Worm (Caenorhabditis elegans): Measurements from ENCODE around the gene R11F4.2.

The R11F4.2 gene

DNA sequence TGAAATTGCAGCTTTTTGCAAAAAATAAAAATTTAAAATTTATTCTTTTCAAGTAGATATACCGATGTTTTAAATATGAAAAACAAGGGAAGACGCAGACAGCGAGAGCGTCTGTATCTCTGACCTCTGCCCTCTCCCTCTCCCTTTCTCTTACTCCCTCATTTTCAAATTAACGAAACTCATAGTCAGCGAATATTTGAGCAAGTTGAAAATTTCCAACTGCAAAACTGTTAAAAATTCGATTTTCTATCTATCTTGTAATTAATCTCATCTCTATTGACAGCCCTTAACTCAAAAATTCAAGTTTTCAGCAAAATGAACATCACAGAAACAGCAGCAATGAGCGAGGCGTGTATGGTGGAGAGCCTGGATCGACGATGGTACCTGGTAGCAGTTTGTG lies at the start of gene R11F4.2:
R11F4.2 (plus strand) TSS at position 301 of the 400 bp plus-strand sequence.
- no peak for TF ChIP-seq unc-62 (GFP tag; optimal IDR thresholded peaks at IDR 0.05)

DNA sequence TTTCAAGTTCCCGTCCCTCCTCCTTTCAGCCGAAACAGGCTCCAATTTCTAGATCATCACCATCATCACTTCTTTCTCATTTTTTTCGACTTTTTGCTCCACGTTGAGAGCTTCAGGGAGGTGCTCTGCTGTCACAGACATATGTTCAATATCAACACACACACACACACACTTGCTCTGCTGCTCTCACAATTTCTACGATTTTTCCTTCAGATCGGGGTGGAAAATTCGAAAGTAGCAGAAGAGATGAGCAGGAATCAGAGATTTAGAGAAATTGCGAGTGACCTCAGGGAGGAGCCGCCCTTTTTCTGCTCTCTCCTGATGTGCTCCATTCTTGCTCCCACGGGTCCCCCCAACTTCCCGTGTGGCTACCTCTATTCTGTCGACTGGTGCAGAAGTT lies 44.3 kb upstream of the R11F4.2 start, which contains the start of gene pqn-48:
pqn-48 (plus strand) TSS at position 344 of the 400 bp plus-strand sequence.
- TF ChIP-seq unc-62 (GFP tag; optimal IDR thresholded peaks at IDR 0.05), result no peak

DNA sequence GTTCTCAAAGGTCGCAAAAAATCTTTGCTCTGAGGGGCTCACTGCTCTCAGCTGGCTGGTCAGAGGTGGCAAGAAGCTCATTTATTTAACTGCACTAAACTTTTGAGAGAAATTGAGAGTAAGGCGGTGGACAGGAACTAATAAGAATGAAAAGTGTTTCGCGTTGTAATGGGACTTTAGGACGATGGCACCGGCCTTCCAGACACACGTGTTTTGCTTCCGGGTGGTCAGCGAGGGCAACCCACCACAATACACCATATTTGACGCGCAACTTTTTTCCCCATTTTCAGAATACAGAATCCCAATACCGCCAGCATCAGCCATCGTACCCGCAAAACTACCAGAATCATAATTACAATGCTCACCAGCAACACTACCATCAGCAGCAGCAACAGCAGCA lies 42.8 kb upstream of the R11F4.2 start:
- TF ChIP-seq unc-62 (GFP tag; optimal IDR thresholded peaks at IDR 0.05), result no peak

DNA sequence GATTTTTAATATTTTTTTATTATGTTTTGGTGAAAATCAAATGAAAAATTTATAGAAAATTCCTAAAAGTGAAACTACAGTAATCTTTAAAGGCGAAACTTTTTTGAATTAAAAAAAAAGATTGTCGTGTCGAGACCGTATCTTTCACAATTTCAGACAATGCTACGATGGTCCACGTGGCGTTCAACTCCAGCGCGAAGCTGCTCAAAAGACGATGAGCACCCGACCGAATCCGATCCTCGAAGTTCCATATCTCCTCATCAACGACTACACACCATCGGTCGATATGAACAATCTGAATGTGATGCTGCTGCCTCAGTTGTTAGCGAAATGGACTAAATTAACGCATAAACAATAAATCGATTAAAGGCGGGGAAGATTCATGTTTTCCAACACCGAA lies 40.2 kb upstream of the R11F4.2 start:
- TF ChIP-seq unc-62 (GFP tag; optimal IDR thresholded peaks at IDR 0.05), result no peak

ce11 chrII:4044349-4044748 lies 38.5 kb upstream of the R11F4.2 start, which contains the start of gene rpn-11:
Gene rpn-11, minus strand, starts transcription at chrII:4044546.
- TF ChIP-seq unc-62 (GFP tag; optimal IDR thresholded peaks at IDR 0.05), result no peak

DNA sequence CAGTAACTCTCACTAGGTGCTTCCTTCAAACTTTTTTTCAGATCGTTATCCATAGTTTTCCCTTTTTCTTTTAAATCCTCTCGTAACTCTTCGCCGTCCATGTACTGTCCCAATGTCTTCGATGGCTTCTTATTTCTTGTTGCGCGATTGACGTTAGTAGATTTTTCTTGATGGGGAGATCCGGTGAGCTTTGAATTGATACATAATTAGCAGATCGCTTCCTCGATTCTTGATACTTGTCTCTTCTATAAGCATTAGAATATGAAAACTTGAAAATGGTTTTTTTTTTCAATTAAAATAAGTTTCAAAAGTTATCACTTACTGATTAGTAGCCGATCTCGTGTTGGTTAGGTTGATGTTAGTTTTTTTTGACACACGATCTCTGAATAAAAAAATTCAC lies 37.5 kb upstream of the R11F4.2 start, which contains the start of gene K07D4.2:
K07D4.2 (minus strand) TSS at position 101 of the 400 bp plus-strand sequence.
- no peak for TF ChIP-seq unc-62 (GFP tag; optimal IDR thresholded peaks at IDR 0.05)

- no peak for TF ChIP-seq unc-62 (GFP tag; optimal IDR thresholded peaks at IDR 0.05)
Observed at ce11 chrII:4062477-4062876, 20.4 kb upstream of the R11F4.2 start, which contains the start of gene gadr-4. Gene gadr-4, minus strand, starts transcription at chrII:4062577.

ce11 chrII:4063997-4064396 lies 18.9 kb upstream of the R11F4.2 start, which contains the start of gene fbxb-118:
Gene fbxb-118, minus strand, starts transcription at chrII:4064097.
- TF ChIP-seq unc-62 (GFP tag; optimal IDR thresholded peaks at IDR 0.05), result no peak

- no peak for TF ChIP-seq unc-62 (GFP tag; optimal IDR thresholded peaks at IDR 0.05)
Observed at ce11 chrII:4067258-4067657, 15.6 kb upstream of the R11F4.2 start, which contains the start of gene W06A11.1. Gene W06A11.1, plus strand, starts transcription at chrII:4067558.

DNA sequence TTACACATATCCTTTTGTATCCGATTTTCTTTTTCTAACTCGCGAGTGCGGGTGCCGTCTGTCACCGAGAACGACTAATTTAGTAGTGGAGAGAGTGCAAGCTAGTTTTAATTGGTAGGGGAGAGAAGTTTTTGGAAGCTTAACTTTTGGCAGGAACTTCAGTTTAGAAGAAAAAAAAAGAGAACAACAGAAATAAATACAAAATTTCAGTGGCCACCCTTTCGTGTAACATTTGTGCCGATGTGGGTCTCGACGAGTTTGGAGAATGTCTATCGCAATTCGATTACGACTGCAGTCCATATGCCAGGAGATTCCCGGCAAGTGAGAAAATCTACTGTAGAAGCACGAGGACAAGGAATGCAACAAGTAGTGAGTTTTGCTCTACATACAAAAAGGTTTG lies 14.7 kb upstream of the R11F4.2 start:
- TF ChIP-seq unc-62 (GFP tag; optimal IDR thresholded peaks at IDR 0.05), result no peak

- no peak for TF ChIP-seq unc-62 (GFP tag; optimal IDR thresholded peaks at IDR 0.05)
Observed at ce11 chrII:4071075-4071474, 11.8 kb upstream of the R11F4.2 start.

- no peak for TF ChIP-seq unc-62 (GFP tag; optimal IDR thresholded peaks at IDR 0.05)
Observed at ce11 chrII:4074710-4075109, 8.1 kb upstream of the R11F4.2 start.

ce11 chrII:4081141-4081540 lies 1.7 kb upstream of the R11F4.2 start:
- no peak for TF ChIP-seq unc-62 (GFP tag; optimal IDR thresholded peaks at IDR 0.05)

DNA sequence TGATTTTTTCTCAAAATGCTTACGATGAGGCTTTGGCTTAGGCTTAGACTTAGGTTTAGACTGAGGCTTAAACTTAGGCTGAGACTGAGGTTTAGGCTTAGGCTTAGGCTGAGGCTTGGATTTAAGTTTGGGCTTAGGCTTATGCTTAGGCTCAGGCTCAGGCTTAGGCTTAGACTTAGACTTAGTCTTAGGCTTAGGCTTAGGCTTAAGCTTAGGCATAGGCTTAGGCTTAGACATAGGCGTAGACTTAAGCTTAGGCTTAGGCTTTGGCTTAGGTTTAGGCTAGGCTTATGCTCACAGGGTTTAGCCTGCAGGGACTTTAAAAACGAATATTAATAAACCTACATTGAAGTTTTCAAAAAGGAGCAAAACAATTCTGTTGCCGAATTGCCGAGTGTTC lies 963 bp upstream of the R11F4.2 start:
- no peak for TF ChIP-seq unc-62 (GFP tag; optimal IDR thresholded peaks at IDR 0.05)

DNA sequence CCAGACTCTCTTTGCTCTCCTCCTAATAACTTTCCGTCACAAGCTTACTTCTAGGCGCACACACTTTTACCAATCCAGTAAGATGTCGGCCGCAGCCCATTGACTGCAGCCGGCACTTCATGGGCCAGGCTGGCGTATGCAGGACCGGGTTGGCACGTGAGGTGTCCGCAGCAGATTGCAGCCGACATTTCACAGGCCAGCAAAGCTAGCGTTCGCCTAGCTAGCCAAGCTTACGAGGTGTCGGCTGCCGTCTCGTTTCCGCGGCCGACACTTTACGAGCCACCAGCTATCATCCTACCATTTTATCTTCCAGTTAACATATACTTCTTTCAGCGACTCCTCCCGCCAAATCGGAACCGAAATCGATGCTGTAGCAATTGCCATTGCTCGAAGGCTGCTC lies 2.7 kb downstream of the R11F4.2 start:
- TF ChIP-seq unc-62 (GFP tag; optimal IDR thresholded peaks at IDR 0.05), result no peak

DNA sequence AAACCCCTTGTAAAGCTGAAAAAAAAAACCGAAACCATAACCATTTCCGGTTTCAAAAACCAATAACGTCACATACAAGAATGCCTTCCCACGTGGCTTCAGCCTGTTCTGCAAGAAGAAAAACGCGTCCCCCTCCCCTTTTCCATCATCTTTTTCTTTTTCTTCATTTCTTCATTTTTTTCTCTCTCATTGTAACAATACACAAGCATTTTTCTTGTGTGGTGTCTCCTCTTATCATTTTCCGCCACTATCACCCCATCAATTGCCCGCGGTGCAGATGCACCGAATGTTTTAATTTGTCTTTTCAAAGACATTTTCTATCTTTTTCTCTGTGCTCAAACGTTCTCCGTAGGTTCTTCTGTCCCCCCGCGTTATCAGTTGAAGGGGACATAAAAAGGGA lies 6.3 kb downstream of the R11F4.2 start:
- no peak for TF ChIP-seq unc-62 (GFP tag; optimal IDR thresholded peaks at IDR 0.05)

DNA sequence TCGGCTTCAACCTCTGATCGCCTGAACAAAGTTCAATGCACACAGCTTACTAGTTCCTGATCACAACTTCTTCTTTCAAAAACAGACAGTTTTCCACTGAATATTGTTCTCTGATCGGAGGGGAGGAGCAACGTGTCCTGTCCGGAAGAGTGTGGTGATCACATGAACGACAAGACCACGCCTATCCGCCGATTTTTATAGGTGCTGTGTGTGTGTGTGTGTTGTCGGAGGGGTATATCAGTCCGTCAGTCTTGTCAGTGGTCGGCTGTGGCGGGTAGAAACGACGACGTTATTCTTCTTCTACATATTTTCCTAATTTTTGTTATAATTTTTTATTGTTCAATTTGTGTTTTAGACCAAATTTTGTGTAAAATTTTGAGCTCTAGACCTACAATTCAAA lies 7.9 kb downstream of the R11F4.2 start:
- no peak for TF ChIP-seq unc-62 (GFP tag; optimal IDR thresholded peaks at IDR 0.05)

DNA sequence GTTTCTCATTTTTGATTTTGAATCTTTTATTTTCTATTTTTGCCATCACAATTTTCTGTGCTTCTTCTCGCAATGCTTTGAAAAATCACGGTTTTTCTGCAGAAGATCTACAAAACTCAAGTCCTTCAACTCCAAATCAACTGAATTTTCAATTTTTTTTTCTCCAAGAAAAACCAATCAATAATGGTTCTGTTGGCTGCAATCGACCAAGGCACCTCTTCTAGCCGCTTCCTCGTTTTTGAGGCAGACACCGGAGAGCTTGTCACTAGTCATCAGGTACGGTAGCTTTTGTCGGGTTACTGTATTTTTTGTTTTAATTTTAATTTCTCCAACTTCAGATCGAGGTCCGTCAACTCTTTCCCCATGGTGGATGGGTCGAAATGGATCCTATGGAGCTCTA lies 9.0 kb downstream of the R11F4.2 start, which contains the start of gene R11F4.1:
R11F4.1 (plus strand) TSS at position 103 of the 400 bp plus-strand sequence.
- TF ChIP-seq unc-62 (GFP tag; optimal IDR thresholded peaks at IDR 0.05), result no peak
